Worm (Caenorhabditis elegans) whole organism, L4 larva: ENCODE results near the gene lgc-18.
A peak's percentile ranks its signal among the peaks of the same experiment; 100 is the strongest.

Source experiments
- F10B5.3 ChIP-seq: sonication (generic microtip); optimal IDR thresholded peaks from 2 replicates; lab custom pipeline; 2016; ENCODE audit warnings: mild to moderate bottlenecking, missing genetic modification characterization, missing compliant biosample characterization
- R02D3.7 ChIP-seq: fragments of 150-350 bp; sonication (generic microtip); optimal IDR thresholded peaks from 3 replicates; lab custom pipeline; 2014; ENCODE audit warnings: missing biosample characterization, missing genetic modification characterization
- T20F7.1 ChIP-seq: fragments of 200-800 bp; sonication (Bioruptor generic); optimal IDR thresholded peaks from 2 replicates; lab custom pipeline; 2018; ENCODE audit warnings: mild to moderate bottlenecking, missing genetic modification characterization, missing compliant biosample characterization
- T26A8.4 ChIP-seq: fragments of 200-800 bp; sonication (Bioruptor generic); IDR thresholded peaks from 2 replicates; pipeline ENCODE4 v1.3.6; 2022; ENCODE audit warnings: missing genetic modification characterization, missing compliant biosample characterization
- Y75B8A.6 ChIP-seq: fragments of 200-800 bp; sonication (Bioruptor generic); IDR thresholded peaks from 2 replicates; pipeline ENCODE4 v1.3.6; 2022; ENCODE audit warnings: missing genetic modification reagents, missing genetic modification characterization, missing compliant biosample characterization
- ZK337.2 ChIP-seq: fragments of 200-800 bp; sonication (Bioruptor generic); IDR thresholded peaks from 2 replicates; pipeline ENCODE4 v1.3.6; 2022; ENCODE audit warnings: missing genetic modification reagents, missing genetic modification characterization, missing compliant biosample characterization
- arid-1 ChIP-seq: fragments of 200-800 bp; sonication (Bioruptor generic); conservative IDR thresholded peaks from 2 replicates; pipeline ENCODE4 v1.3.6; 2022; ENCODE audit warnings: missing genetic modification reagents, missing genetic modification characterization, missing compliant biosample characterization
- ceh-44 ChIP-seq: fragments of 200-800 bp; sonication (Bioruptor generic); IDR thresholded peaks from 2 replicates; pipeline ENCODE4 v1.3.6; 2022; ENCODE audit warnings: missing genetic modification reagents, missing genetic modification characterization, missing compliant biosample characterization
- daf-12 ChIP-seq: fragments of 150-350 bp; optimal IDR thresholded peaks from 2 replicates; lab custom pipeline; 2014; ENCODE audit warnings: missing biosample characterization, missing genetic modification reagents, missing genetic modification characterization
- duxl-1 ChIP-seq: sonication (generic microtip); optimal IDR thresholded peaks from 2 replicates; lab custom pipeline; 2016; ENCODE audit warnings: mild to moderate bottlenecking, missing genetic modification characterization, moderate library complexity, missing compliant biosample characterization; ENCODE audit not compliant: poor library complexity
- egl-43 ChIP-seq: fragments of 200-800 bp; sonication (Bioruptor generic); IDR thresholded peaks from 2 replicates; pipeline ENCODE4 v1.3.6; 2022; ENCODE audit warnings: missing genetic modification reagents, missing genetic modification characterization, missing compliant biosample characterization
- fos-1 ChIP-seq: fragments of 150-350 bp; optimal IDR thresholded peaks from 2 replicates; lab custom pipeline; 2014; ENCODE audit warnings: missing biosample characterization, missing genetic modification characterization
- gei-8 ChIP-seq: fragments of 200-800 bp; sonication (Bioruptor generic); optimal IDR thresholded peaks from 2 replicates; lab custom pipeline; 2018; ENCODE audit warnings: mild to moderate bottlenecking, missing genetic modification characterization, missing compliant biosample characterization
- hlh-11 ChIP-seq: fragments of 200-800 bp; sonication (Bioruptor generic); optimal IDR thresholded peaks from 2 replicates; lab custom pipeline; 2018; ENCODE audit warnings: mild to moderate bottlenecking, missing genetic modification characterization, missing compliant biosample characterization
- hlh-30 ChIP-seq: sonication (generic microtip); optimal IDR thresholded peaks from 2 replicates; lab custom pipeline; 2017; ENCODE audit warnings: antibody characterized with exemption, mild to moderate bottlenecking, missing genetic modification characterization, missing compliant biosample characterization; ENCODE audit not compliant: insufficient read depth
- lin-1 ChIP-seq: fragments of 200-800 bp; sonication (Bioruptor generic); IDR thresholded peaks from 2 replicates; pipeline ENCODE4 v1.3.6; 2022; ENCODE audit warnings: missing genetic modification reagents, missing genetic modification characterization, missing compliant biosample characterization
- lin-13 ChIP-seq: fragments of 150-350 bp; optimal IDR thresholded peaks from 2 replicates; lab custom pipeline; 2014; ENCODE audit warnings: missing biosample characterization, missing genetic modification reagents, missing genetic modification characterization
- lin-39 ChIP-seq: fragments of 150-350 bp; optimal IDR thresholded peaks from 2 replicates; lab custom pipeline; 2014; ENCODE audit warnings: missing biosample characterization, missing genetic modification reagents, missing genetic modification characterization
- mdl-1 ChIP-seq, 2 experiments: fragments of 150-350 bp in 1 of 2; sonication (generic microtip) in 1 of 2; optimal IDR thresholded peaks; 2 replicates each; lab custom pipeline; 2014 to 2017; ENCODE audit warnings: missing biosample characterization in 2 of 2, missing genetic modification characterization in 2 of 2
- mdt-29 ChIP-seq: fragments of 200-800 bp; sonication (Bioruptor generic); IDR thresholded peaks from 2 replicates; pipeline ENCODE4 v1.3.6; 2022; ENCODE audit warnings: missing genetic modification reagents, missing genetic modification characterization, missing compliant biosample characterization
- mxl-2 ChIP-seq: fragments of 200-800 bp; sonication (Bioruptor generic); conservative IDR thresholded peaks from 2 replicates; pipeline ENCODE4 v1.3.6; 2022; ENCODE audit warnings: missing genetic modification reagents, missing genetic modification characterization, missing compliant biosample characterization
- mxl-3 ChIP-seq: fragments of 200-800 bp; sonication (Bioruptor generic); optimal IDR thresholded peaks from 2 replicates; lab custom pipeline; 2018; ENCODE audit warnings: mild to moderate bottlenecking, missing genetic modification characterization, missing compliant biosample characterization
- nhr-11 ChIP-seq: fragments of 150-350 bp; optimal IDR thresholded peaks from 2 replicates; lab custom pipeline; 2014; ENCODE audit warnings: missing biosample characterization, missing genetic modification characterization
- nhr-111 ChIP-seq: fragments of 200-800 bp; sonication (Bioruptor generic); optimal IDR thresholded peaks from 2 replicates; lab custom pipeline; 2018; ENCODE audit warnings: mild to moderate bottlenecking, missing genetic modification characterization, missing compliant biosample characterization
- nhr-25 ChIP-seq: sonication (generic microtip); optimal IDR thresholded peaks from 2 replicates; lab custom pipeline; 2017; ENCODE audit warnings: missing genetic modification characterization, mild to moderate bottlenecking, missing compliant biosample characterization, antibody characterized with exemption, moderate library complexity, borderline replicate concordance; ENCODE audit not compliant: insufficient read depth
- nhr-28 ChIP-seq: fragments of 150-350 bp; optimal IDR thresholded peaks from 2 replicates; lab custom pipeline; 2014; ENCODE audit warnings: missing biosample characterization, missing genetic modification characterization
- nhr-42 ChIP-seq: fragments of 200-800 bp; sonication (Bioruptor generic); IDR thresholded peaks from 2 replicates; pipeline ENCODE4 v1.3.6; 2022; ENCODE audit warnings: missing genetic modification characterization, missing compliant biosample characterization
- nhr-77 ChIP-seq: fragments of 150-350 bp; optimal IDR thresholded peaks from 2 replicates; lab custom pipeline; 2014; ENCODE audit warnings: missing biosample characterization, missing genetic modification characterization
- pha-4 ChIP-seq, 2 experiments: fragments of 150-350 bp in 1 of 2; fragments of 200-800 bp in 1 of 2; sonication (Bioruptor generic) in 1 of 2; IDR thresholded peaks in 1 of 2; optimal IDR thresholded peaks in 1 of 2; 2 replicates each; pipeline versions ENCODE4 v1.3.6 to Lab custom; 2014 to 2022; ENCODE audit warnings: missing genetic modification characterization in 2 of 2, missing genetic modification reagents in 2 of 2, missing biosample characterization in 1 of 2, missing compliant biosample characterization in 1 of 2
- pqm-1 ChIP-seq: sonication (generic microtip); optimal IDR thresholded peaks from 2 replicates; lab custom pipeline; 2017; ENCODE audit warnings: missing biosample characterization, missing genetic modification characterization
- sdz-12 ChIP-seq: fragments of 200-800 bp; sonication (Bioruptor generic); optimal IDR thresholded peaks from 2 replicates; lab custom pipeline; 2018; ENCODE audit warnings: mild to moderate bottlenecking, missing genetic modification characterization, missing compliant biosample characterization
- set-16 ChIP-seq: fragments of 200-800 bp; sonication (Bioruptor generic); IDR thresholded peaks from 2 replicates; pipeline ENCODE4 v1.3.6; 2022; ENCODE audit warnings: missing genetic modification reagents, missing genetic modification characterization, missing compliant biosample characterization
- skn-1 ChIP-seq: fragments of 150-350 bp; optimal IDR thresholded peaks from 2 replicates; lab custom pipeline; 2014; ENCODE audit warnings: missing biosample characterization, missing genetic modification characterization
- spr-3 ChIP-seq: fragments of 200-800 bp; sonication (Bioruptor generic); optimal IDR thresholded peaks from 2 replicates; lab custom pipeline; 2018; ENCODE audit warnings: mild to moderate bottlenecking, missing genetic modification characterization, missing compliant biosample characterization
- tag-97 ChIP-seq: fragments of 200-800 bp; sonication (Bioruptor generic); IDR thresholded peaks from 2 replicates; pipeline ENCODE4 v1.3.6; 2022; ENCODE audit warnings: missing genetic modification characterization, missing compliant biosample characterization
- tra-1 ChIP-seq: fragments of 200-800 bp; sonication (Bioruptor generic); IDR thresholded peaks from 2 replicates; pipeline ENCODE4 v1.3.6; 2022; ENCODE audit warnings: missing genetic modification reagents, missing genetic modification characterization, missing compliant biosample characterization
- unc-130 ChIP-seq: sonication (generic microtip); optimal IDR thresholded peaks from 2 replicates; lab custom pipeline; 2016; ENCODE audit warnings: missing genetic modification reagents, missing genetic modification characterization, missing compliant biosample characterization
- vab-7 ChIP-seq: fragments of 200-800 bp; sonication (Bioruptor generic); IDR thresholded peaks from 2 replicates; pipeline ENCODE4 v1.3.6; 2022; ENCODE audit warnings: missing genetic modification reagents, missing genetic modification characterization, missing compliant biosample characterization
- zfp-2 ChIP-seq: sonication (generic microtip); optimal IDR thresholded peaks from 2 replicates; lab custom pipeline; 2016; ENCODE audit warnings: mild to moderate bottlenecking, missing genetic modification characterization, missing compliant biosample characterization
- zfp-3 ChIP-seq: fragments of 200-800 bp; sonication (Bioruptor generic); conservative IDR thresholded peaks from 2 replicates; pipeline ENCODE4 v1.3.6; 2022; ENCODE audit warnings: missing genetic modification reagents, missing genetic modification characterization, missing compliant biosample characterization
- ztf-7 ChIP-seq: fragments of 150-350 bp; optimal IDR thresholded peaks from 2 replicates; lab custom pipeline; 2014; ENCODE audit warnings: missing biosample characterization, missing genetic modification characterization

The lgc-18 gene

ce11 chrX:12106004-12106403, 19.4 kb upstream of the lgc-18 start (continued):
- TF ChIP-seq tra-1 (GFP tag; lab: Robert Waterston, UW) (peak; percentile 93), egl-43 (GFP tag; lab: Robert Waterston, UW) (no peak), unc-130 (GFP tag; lab: Kevin White, UChicago) (peak; percentile 69), ZK337.2 (peak; percentile 80), pqm-1 (tag; lab: Kevin White, UChicago) (no peak), hlh-11 (tag; lab: Kevin White, UChicago) (no peak), zfp-3 (GFP tag; lab: Robert Waterston, UW) (peak; percentile 76; the same call in 1 of the 2 replicates), vab-7 (GFP tag; lab: Robert Waterston, UW) (peak; percentile 97), lin-13 (GFP tag; lab: Kevin White, UChicago) (peak; percentile 37), lin-39 (no peak), zfp-2 (peak; percentile 62), nhr-28 (peak; percentile 60), arid-1 (GFP tag; lab: Robert Waterston, UW) (peak; percentile 94), mdt-29 (no peak), tag-97 (no peak), T26A8.4 (peak; percentile 93), sdz-12 (GFP tag; lab: Kevin White, UChicago) (no peak), nhr-77 (tag; lab: Kevin White, UChicago) (peak; percentile 56), mxl-3 (GFP tag; lab: Kevin White, UChicago) (peak; percentile 76), gei-8 (GFP tag; lab: Kevin White, UChicago) (peak; percentile 83), nhr-111 (GFP tag; lab: Kevin White, UChicago) (peak; percentile 92), mdl-1 (tag; optimal IDR thresholded peaks at IDR 0.05; lab: Kevin White, UChicago) (peak; percentile 27 to 63), pha-4 (GFP tag; IDR thresholded peaks at IDR 0.05; lab: Robert Waterston, UW) (peak; percentile 95), pha-4 (tag; optimal IDR thresholded peaks at IDR 0.05; lab: Kevin White, UChicago) (no peak)

ce11 chrX:12108517-12109216, 16.7 kb upstream of the lgc-18 start, which contains the start of the genes W03G11.2 and lgc-13:
Gene W03G11.2, minus strand, starts transcription at chrX:12108617.
Gene lgc-13, plus strand, starts transcription at chrX:12109166.
- TF ChIP-seq T20F7.1: no peak
- no peak for TF ChIP-seq hlh-30 (tag; lab: Kevin White, UChicago)

DNA sequence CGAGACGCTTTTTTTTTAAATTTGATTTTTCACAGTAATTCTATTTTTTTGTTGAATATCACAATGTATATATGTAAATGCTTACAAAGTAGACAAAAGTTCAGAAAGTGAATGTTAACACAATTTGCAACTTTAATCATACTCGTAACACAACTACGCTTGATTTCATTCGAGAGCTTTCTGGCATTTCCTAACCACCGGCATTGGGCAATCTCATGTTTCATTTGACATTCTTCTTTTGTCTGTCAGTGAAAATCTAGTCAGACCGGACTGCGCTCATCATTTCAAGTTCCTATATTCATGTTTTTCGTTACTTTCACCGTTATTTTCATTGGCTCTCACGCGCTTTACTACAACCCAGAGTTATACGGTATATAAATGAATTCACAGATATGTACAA, 14.2 kb upstream of the lgc-18 start, which contains the start of gene lgc-14:
Gene lgc-14, plus strand, starts transcription at position 301 of the 400 bp plus-strand sequence.
- no peak for TF ChIP-seq fos-1
- no peak for TF ChIP-seq mxl-2
- TF ChIP-seq hlh-11 (tag; lab: Kevin White, UChicago): no peak
- no peak for TF ChIP-seq mxl-3 (GFP tag; lab: Kevin White, UChicago)
- TF ChIP-seq nhr-25 (tag; lab: Kevin White, UChicago): no peak
- TF ChIP-seq daf-12 (tag; lab: Kevin White, UChicago): no peak
- no peak for TF ChIP-seq gei-8 (GFP tag; lab: Kevin White, UChicago)
- TF ChIP-seq F10B5.3 (tag; lab: Kevin White, UChicago): no peak
- TF ChIP-seq lin-1 (GFP tag; lab: Robert Waterston, UW): no peak

- no peak for TF ChIP-seq nhr-42 (GFP tag; lab: Robert Waterston, UW)
- TF ChIP-seq set-16 (GFP tag; lab: Robert Waterston, UW): no peak
- no peak for TF ChIP-seq F10B5.3 (tag; lab: Kevin White, UChicago)
- TF ChIP-seq duxl-1 (tag; lab: Kevin White, UChicago): no peak
- TF ChIP-seq skn-1 (tag; lab: Kevin White, UChicago): no peak
- no peak for TF ChIP-seq Y75B8A.6 (GFP tag; lab: Robert Waterston, UW)
- no peak for TF ChIP-seq nhr-11
- no peak for TF ChIP-seq R02D3.7 (tag; lab: Kevin White, UChicago)
- no peak for TF ChIP-seq ceh-44 (GFP tag; lab: Robert Waterston, UW)
- TF ChIP-seq unc-130 (GFP tag; lab: Kevin White, UChicago): no peak
- TF ChIP-seq nhr-111 (GFP tag; lab: Kevin White, UChicago): no peak
- no peak for TF ChIP-seq spr-3 (GFP tag; lab: Kevin White, UChicago)
- TF ChIP-seq ztf-7 (tag; lab: Kevin White, UChicago): no peak
- TF ChIP-seq T20F7.1: no peak
Observed at ce11 chrX:12114024-12114423, 11.4 kb upstream of the lgc-18 start, which contains the start of gene lgc-15. Gene lgc-15, plus strand, starts transcription at chrX:12114324.
